ENCODE assay signal across 4 fruit fly cellular contexts in the genomic region with DNA sequence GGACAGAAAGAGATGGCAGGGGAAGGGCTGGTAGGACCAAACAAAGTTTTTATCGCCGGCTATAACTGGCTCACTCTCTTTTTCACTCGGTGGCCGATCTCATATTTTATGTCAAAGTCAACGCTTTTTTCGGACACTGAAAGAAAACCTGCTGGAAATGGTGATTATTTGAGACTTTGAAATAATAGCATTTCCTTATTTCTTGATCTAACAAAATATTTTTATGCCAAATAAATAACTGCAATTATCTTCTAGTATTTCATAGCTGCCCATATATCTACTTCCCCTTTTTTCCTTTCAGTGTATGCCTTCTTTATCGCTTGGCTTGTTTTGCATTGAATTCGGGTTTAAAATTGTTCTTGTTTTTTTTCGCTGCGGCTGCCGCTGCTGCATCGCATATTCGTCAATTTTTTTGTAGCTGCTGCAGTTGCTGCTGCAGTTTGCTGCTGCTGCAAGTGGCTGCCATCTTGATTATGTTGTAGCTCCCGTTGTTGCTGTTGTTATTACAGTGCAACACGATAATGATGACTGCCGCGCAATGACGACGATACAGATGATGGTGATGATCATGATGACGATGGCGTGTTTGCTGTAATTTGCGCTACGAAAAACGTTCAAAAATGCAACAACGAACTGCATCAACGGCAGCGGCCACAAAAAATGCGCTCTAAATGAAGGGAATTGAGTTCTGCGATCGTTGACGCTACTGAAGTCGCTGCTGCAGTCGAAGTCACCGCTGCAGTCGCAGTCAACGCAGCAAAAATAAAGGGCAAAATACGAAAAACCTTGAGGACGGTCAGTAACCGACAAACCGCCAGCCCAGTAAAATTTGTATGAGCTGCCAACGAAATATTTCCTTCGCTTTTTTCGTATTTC.
TF ChIP-seq lines count a peak whose summit lies in the region.

No protein-coding gene starts in this region.

TF ChIP-seq in whole organism, embryonic, 481 proteins besides CTCF, POLR2A, EP300 and RAD21 (continued from another document and continues in another):
- TF ChIP-seq phol (tag; optimal IDR thresholded peaks at IDR 0.05; lab: Kevin White, UChicago) (peak; percentile 51), Ada2b (GFP tag; IDR thresholded peaks at IDR 0.05; lab: Robert Waterston, UW) (peak; percentile 66), CG17328 (GFP tag; IDR thresholded peaks at IDR 0.05; lab: Robert Waterston, UW) (no peak), stc (GFP tag; IDR thresholded peaks at IDR 0.05; lab: Robert Waterston, UW) (no peak; the same call in 1 of the 2 replicates), Pdp1 (GFP tag; optimal IDR thresholded peaks at IDR 0.05; lab: Kevin White, UChicago) (no peak), jing (GFP tag; optimal IDR thresholded peaks at IDR 0.05; lab: Kevin White, UChicago) (no peak), D (optimal IDR thresholded peaks at IDR 0.05; lab: Kevin White, UChicago) (no peak), D (GFP tag; optimal IDR thresholded peaks at IDR 0.05; lab: Kevin White, UChicago) (peak; percentile 19), PHDP (tag; optimal IDR thresholded peaks at IDR 0.05; lab: Kevin White, UChicago) (peak; percentile 15), sima (GFP tag; optimal IDR thresholded peaks at IDR 0.05; lab: Kevin White, UChicago) (no peak), CG6654 (GFP tag; optimal IDR thresholded peaks at IDR 0.05; lab: Kevin White, UChicago) (no peak), dimm (GFP tag; IDR thresholded peaks at IDR 0.05; lab: Robert Waterston, UW) (0 out of 2 replicates have a peak, but pooled peaks have one; percentile 8), Nf-YA (GFP tag; IDR thresholded peaks at IDR 0.05; lab: Robert Waterston, UW) (no peak), pho (GFP tag; optimal IDR thresholded peaks at IDR 0.05; lab: Kevin White, UChicago) (no peak), CG2889 (GFP tag; IDR thresholded peaks at IDR 0.05; lab: Robert Waterston, UW) (peak; percentile 16; the same call in 1 of the 3 replicates), gem (tag; optimal IDR thresholded peaks at IDR 0.05; lab: Kevin White, UChicago) (peak; percentile 52), CG1602 (GFP tag; optimal IDR thresholded peaks at IDR 0.05; lab: Kevin White, UChicago) (no peak), Six4 (GFP tag; optimal IDR thresholded peaks at IDR 0.05; lab: Kevin White, UChicago) (peak; percentile 17), Ets97D (GFP tag; optimal IDR thresholded peaks at IDR 0.05; lab: Kevin White, UChicago) (no peak), bowl (GFP tag; IDR thresholded peaks at IDR 0.05; lab: Robert Waterston, UW) (no peak), CG17361 (GFP tag; IDR thresholded peaks at IDR 0.05; lab: Robert Waterston, UW) (peak; percentile 43; the same call in 1 of the 3 replicates), CG2678 (tag; optimal IDR thresholded peaks at IDR 0.05; lab: Kevin White, UChicago) (peak; percentile 49), CG6689 (GFP tag; IDR thresholded peaks at IDR 0.05; lab: Robert Waterston, UW) (peak; percentile 53; the same call in 1 of the 2 replicates), CG6791 (GFP tag; IDR thresholded peaks at IDR 0.05; lab: Robert Waterston, UW; ENCODE audit: partially characterized antibody) (no peak), CG17359 (tag; optimal IDR thresholded peaks at IDR 0.05; lab: Kevin White, UChicago) (peak; percentile 19), kay (GFP tag; optimal IDR thresholded peaks at IDR 0.05; lab: Kevin White, UChicago) (no peak), pros (GFP tag; optimal IDR thresholded peaks at IDR 0.05; lab: Kevin White, UChicago) (no peak), CG6254 (GFP tag; optimal IDR thresholded peaks at IDR 0.05; lab: Kevin White, UChicago) (peak; percentile 11), knrl (GFP tag; IDR thresholded peaks at IDR 0.05; lab: Robert Waterston, UW; ENCODE audit: partially characterized antibody) (no peak), CG30403 (GFP tag; optimal IDR thresholded peaks at IDR 0.05; lab: Kevin White, UChicago) (peak; percentile 1)

TF ChIP-seq in whole organism, prepupa, 60 proteins besides CTCF, POLR2A, EP300 and RAD21 (continued from another document and continues in another):
- TF ChIP-seq CG10669 (GFP tag; optimal IDR thresholded peaks at IDR 0.05; lab: Kevin White, UChicago) (peak; percentile 99), Eip78C (GFP tag; lab: Kevin White, UChicago) (peak; percentile 99), fd85E (GFP tag; optimal IDR thresholded peaks at IDR 0.05; lab: Kevin White, UChicago) (peak; percentile 44), topi (GFP tag; optimal IDR thresholded peaks at IDR 0.05; lab: Kevin White, UChicago) (peak; percentile 88), CG9139 (GFP tag; optimal IDR thresholded peaks at IDR 0.05; lab: Kevin White, UChicago) (peak; percentile 96), net (GFP tag; optimal IDR thresholded peaks at IDR 0.05; lab: Kevin White, UChicago) (peak; percentile 89), CG8119 (GFP tag; IDR thresholded peaks at IDR 0.05; lab: Robert Waterston, UW) (peak; percentile 85), acj6 (GFP tag; optimal IDR thresholded peaks at IDR 0.05; lab: Kevin White, UChicago) (peak; percentile 93), Sox15 (GFP tag; optimal IDR thresholded peaks at IDR 0.05; lab: Kevin White, UChicago) (peak; percentile 86), dac (GFP tag; optimal IDR thresholded peaks at IDR 0.05; lab: Kevin White, UChicago) (peak; percentile 52), achi (GFP tag; optimal IDR thresholded peaks at IDR 0.05; lab: Kevin White, UChicago) (peak; percentile 93), Sox14 (GFP tag; optimal IDR thresholded peaks at IDR 0.05; lab: Kevin White, UChicago) (peak; percentile 89), fd59A (GFP tag; optimal IDR thresholded peaks at IDR 0.05; lab: Kevin White, UChicago) (peak; percentile 96), CG16779 (tag; optimal IDR thresholded peaks at IDR 0.05; lab: Kevin White, UChicago) (peak; percentile 63), fkh (GFP tag; optimal IDR thresholded peaks at IDR 0.05; lab: Kevin White, UChicago) (no peak), CG34406 (GFP tag; optimal IDR thresholded peaks at IDR 0.05; lab: Kevin White, UChicago) (peak; percentile 89), Eip93F (GFP tag; optimal IDR thresholded peaks at IDR 0.05; lab: Kevin White, UChicago) (no peak), esn (GFP tag; optimal IDR thresholded peaks at IDR 0.05; lab: Kevin White, UChicago) (peak; percentile 84), dsx (GFP tag; optimal IDR thresholded peaks at IDR 0.05; lab: Kevin White, UChicago; ENCODE audit: poor library complexity, severe bottlenecking) (peak; percentile 97), CG3032 (tag; optimal IDR thresholded peaks at IDR 0.05; lab: Kevin White, UChicago) (peak; percentile 99), CG4318 (GFP tag; optimal IDR thresholded peaks at IDR 0.05; lab: Kevin White, UChicago) (peak; percentile 77), CG6792 (GFP tag; optimal IDR thresholded peaks at IDR 0.05; lab: Kevin White, UChicago) (peak; percentile 84), CG8632 (GFP tag; optimal IDR thresholded peaks at IDR 0.05; lab: Kevin White, UChicago) (peak; percentile 93), Lpt (GFP tag; optimal IDR thresholded peaks at IDR 0.05; lab: Kevin White, UChicago) (peak; percentile 70), spab (GFP tag; optimal IDR thresholded peaks at IDR 0.05; lab: Kevin White, UChicago) (peak; percentile 98), Hr38 (GFP tag; optimal IDR thresholded peaks at IDR 0.05; lab: Kevin White, UChicago) (no peak), Eip75B (GFP tag; optimal IDR thresholded peaks at IDR 0.05; lab: Kevin White, UChicago) (peak; percentile 90), ss (GFP tag; optimal IDR thresholded peaks at IDR 0.05; lab: Kevin White, UChicago) (peak; percentile 96 to 97), Smox (GFP tag; optimal IDR thresholded peaks at IDR 0.05; lab: Kevin White, UChicago) (peak; percentile 78), CG6276 (GFP tag; optimal IDR thresholded peaks at IDR 0.05; lab: Kevin White, UChicago) (peak; percentile 71), Gug (GFP tag; IDR thresholded peaks at IDR 0.05; lab: Robert Waterston, UW) (peak; percentile 66)

TF ChIP-seq in whole organism, pupa, 21 proteins besides CTCF, POLR2A, EP300 and RAD21 (continued from another document):
- TF ChIP-seq Snoo (tag; optimal IDR thresholded peaks at IDR 0.05; lab: Kevin White, UChicago) = peak; percentile 79
- TF ChIP-seq CG4496 (GFP tag; IDR thresholded peaks at IDR 0.05; lab: Robert Waterston, UW) = peak; percentile 90

TF ChIP-seq in whole organism, wandering third instar larva, 38 proteins besides CTCF, POLR2A, EP300 and RAD21 (continued from another document):
- no peak for TF ChIP-seq usp (GFP tag; optimal IDR thresholded peaks at IDR 0.05; lab: Kevin White, UChicago)
- no peak for TF ChIP-seq N (GFP tag; optimal IDR thresholded peaks at IDR 0.05; lab: Kevin White, UChicago)
- peak; percentile 82 for TF ChIP-seq ey (GFP tag; optimal IDR thresholded peaks at IDR 0.05; lab: Kevin White, UChicago)
- TF ChIP-seq woc (GFP tag; optimal IDR thresholded peaks at IDR 0.05; lab: Kevin White, UChicago) = peak; percentile 18
- no peak for TF ChIP-seq Jra (GFP tag; optimal IDR thresholded peaks at IDR 0.05; lab: Kevin White, UChicago)
- TF ChIP-seq sv (GFP tag; optimal IDR thresholded peaks at IDR 0.05; lab: Kevin White, UChicago) = no peak
- TF ChIP-seq dmrt93B (GFP tag; optimal IDR thresholded peaks at IDR 0.05; lab: Kevin White, UChicago) = peak; percentile 59
- no peak for TF ChIP-seq Hr83 (GFP tag; optimal IDR thresholded peaks at IDR 0.05; lab: Kevin White, UChicago; ENCODE audit: poor library complexity, severe bottlenecking)
- TF ChIP-seq sage (GFP tag; optimal IDR thresholded peaks at IDR 0.05; lab: Kevin White, UChicago) = peak; percentile 33
- no peak for TF ChIP-seq GATAd (GFP tag; optimal IDR thresholded peaks at IDR 0.05; lab: Kevin White, UChicago)
- peak; percentile 81 for TF ChIP-seq h (GFP tag; optimal IDR thresholded peaks at IDR 0.05; lab: Kevin White, UChicago)
- TF ChIP-seq HLH106 (tag; optimal IDR thresholded peaks at IDR 0.05; lab: Kevin White, UChicago) = peak; percentile 84
- TF ChIP-seq brk (GFP tag; optimal IDR thresholded peaks at IDR 0.05; lab: Kevin White, UChicago) = no peak
- TF ChIP-seq lola (GFP tag; optimal IDR thresholded peaks at IDR 0.05; lab: Kevin White, UChicago) = no peak
- TF ChIP-seq CrebA (GFP tag; optimal IDR thresholded peaks at IDR 0.05; lab: Kevin White, UChicago; ENCODE audit: borderline replicate concordance) = no peak
- TF ChIP-seq Vsx2 (GFP tag; optimal IDR thresholded peaks at IDR 0.05; lab: Kevin White, UChicago; ENCODE audit: partially characterized antibody) = no peak
- TF ChIP-seq Abd-B (GFP tag; optimal IDR thresholded peaks at IDR 0.05; lab: Kevin White, UChicago) = no peak
- TF ChIP-seq dl (GFP tag; optimal IDR thresholded peaks at IDR 0.05; lab: Kevin White, UChicago; ENCODE audit: insufficient read depth in 1 of 2, partially characterized antibody in 2 of 2) = no peak
